Worm (Caenorhabditis elegans) whole organism, L4 larva: ENCODE results near the gene twk-12.

ENCODE experiments used
- ceh-20 ChIP-seq: fragments of 200-800 bp; sonication (Bioruptor generic); IDR thresholded peaks from 2 replicates; pipeline ENCODE4 v1.3.6; 2022; ENCODE audit warnings: missing genetic modification reagents, missing genetic modification characterization, missing compliant biosample characterization
- egl-43 ChIP-seq: fragments of 200-800 bp; sonication (Bioruptor generic); IDR thresholded peaks from 2 replicates; pipeline ENCODE4 v1.3.6; 2022; ENCODE audit warnings: missing genetic modification reagents, missing genetic modification characterization, missing compliant biosample characterization
- lin-13 ChIP-seq: fragments of 150-350 bp; optimal IDR thresholded peaks from 2 replicates; lab custom pipeline; 2014; ENCODE audit warnings: missing biosample characterization, missing genetic modification reagents, missing genetic modification characterization
- nhr-11 ChIP-seq: fragments of 150-350 bp; optimal IDR thresholded peaks from 2 replicates; lab custom pipeline; 2014; ENCODE audit warnings: missing biosample characterization, missing genetic modification characterization
- nhr-25 ChIP-seq: sonication (generic microtip); optimal IDR thresholded peaks from 2 replicates; lab custom pipeline; 2017; ENCODE audit warnings: missing genetic modification characterization, mild to moderate bottlenecking, missing compliant biosample characterization, antibody characterized with exemption, moderate library complexity, borderline replicate concordance; ENCODE audit not compliant: insufficient read depth
- nhr-76 ChIP-seq: fragments of 150-350 bp; optimal IDR thresholded peaks from 2 replicates; lab custom pipeline; 2014; ENCODE audit warnings: missing biosample characterization, missing genetic modification characterization
- saeg-2 ChIP-seq: fragments of 200-800 bp; sonication (Bioruptor generic); IDR thresholded peaks from 2 replicates; pipeline ENCODE4 v1.3.6; 2022; ENCODE audit warnings: missing genetic modification reagents, missing genetic modification characterization, missing compliant biosample characterization
- skn-1 ChIP-seq: fragments of 150-350 bp; optimal IDR thresholded peaks from 2 replicates; lab custom pipeline; 2014; ENCODE audit warnings: missing biosample characterization, missing genetic modification characterization
- tag-97 ChIP-seq: fragments of 200-800 bp; sonication (Bioruptor generic); IDR thresholded peaks from 2 replicates; pipeline ENCODE4 v1.3.6; 2022; ENCODE audit warnings: missing genetic modification characterization, missing compliant biosample characterization
- zag-1 ChIP-seq: fragments of 150-350 bp; optimal IDR thresholded peaks from 2 replicates; lab custom pipeline; 2014; ENCODE audit warnings: missing biosample characterization, missing genetic modification characterization
- ztf-11 ChIP-seq: fragments of 150-350 bp; optimal IDR thresholded peaks from 2 replicates; lab custom pipeline; 2014; ENCODE audit warnings: missing biosample characterization, missing genetic modification characterization

DNA sequence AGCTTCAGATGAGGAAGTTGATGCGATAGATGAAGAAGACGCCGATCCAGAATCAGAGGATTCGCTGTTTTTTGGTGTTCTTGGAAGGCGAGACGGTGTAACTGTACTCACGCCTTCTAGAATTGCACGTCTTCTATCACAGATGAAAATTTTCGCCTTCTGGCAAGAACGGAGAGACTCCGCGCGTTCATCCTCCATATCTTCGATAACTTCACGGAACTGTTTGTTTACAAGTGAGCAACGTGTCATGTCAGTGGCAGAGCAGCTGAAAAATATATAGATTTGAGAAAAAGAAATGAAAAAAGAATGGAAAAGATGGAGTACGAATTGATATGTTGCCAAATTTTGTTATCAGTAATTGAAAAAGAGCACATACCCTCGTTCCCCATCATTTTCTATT lies 47.2 kb downstream of the twk-12 start:
- TF ChIP-seq zag-1 (tag; lab: Kevin White, UChicago) (no peak), skn-1 (tag; lab: Kevin White, UChicago) (no peak), egl-43 (GFP tag; lab: Robert Waterston, UW) (no peak), nhr-11 (tag; lab: Kevin White, UChicago) (no peak), ztf-11 (no peak), nhr-76 (no peak), lin-13 (no peak), tag-97 (GFP tag; lab: Robert Waterston, UW) (no peak), nhr-25 (no peak), saeg-2 (GFP tag; lab: Robert Waterston, UW) (no peak), ceh-20 (GFP tag; lab: Robert Waterston, UW) (no peak)
